Worm (Caenorhabditis elegans): ENCODE results near the gene Y67D2.2.

Y67D2.2 gene

DNA sequence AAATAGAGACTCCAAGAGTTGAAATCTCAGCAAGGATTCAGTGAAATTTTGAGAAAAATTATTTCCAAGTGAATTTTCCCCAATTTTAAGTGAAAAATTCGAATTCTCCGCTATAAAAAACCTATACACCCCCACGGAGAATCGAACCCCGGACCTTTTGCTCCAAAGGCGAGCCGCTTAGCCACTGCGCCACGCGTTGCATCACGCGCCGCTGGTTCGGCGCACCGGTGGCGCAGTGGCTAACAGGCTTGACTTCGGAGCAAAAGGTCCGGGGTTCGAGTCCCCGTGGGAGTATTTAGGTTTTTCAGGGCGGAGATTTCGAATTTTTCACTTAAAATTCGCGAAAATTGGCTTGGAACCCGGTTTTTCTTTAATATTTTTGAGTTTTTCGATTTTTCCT, 17.1 kb downstream of the Y67D2.2 start:
- TF ChIP-seq ceh-82 (tag; optimal IDR thresholded peaks at IDR 0.05) = no peak
- no peak for TF ChIP-seq elt-3 (tag; optimal IDR thresholded peaks at IDR 0.05)
- TF ChIP-seq nhr-25 (tag; optimal IDR thresholded peaks at IDR 0.05) = no peak
- no peak for TF ChIP-seq nhr-6 (tag; optimal IDR thresholded peaks at IDR 0.05)
- no peak for TF ChIP-seq aly-2 (tag; optimal IDR thresholded peaks at IDR 0.05)
- no peak for TF ChIP-seq sma-9 (GFP tag; optimal IDR thresholded peaks at IDR 0.05)
- TF ChIP-seq sma-9 (tag; optimal IDR thresholded peaks at IDR 0.05) = no peak
- no peak for TF ChIP-seq nhr-11 (tag; optimal IDR thresholded peaks at IDR 0.05)
- no peak for TF ChIP-seq C34F6.9 (tag; optimal IDR thresholded peaks at IDR 0.05)
- no peak for TF ChIP-seq peb-1 (tag; optimal IDR thresholded peaks at IDR 0.05)
- no peak for TF ChIP-seq ztf-4 (tag; optimal IDR thresholded peaks at IDR 0.05)
- TF ChIP-seq lin-13 (GFP tag; optimal IDR thresholded peaks at IDR 0.05) = no peak
- no peak for TF ChIP-seq skn-1 (tag; optimal IDR thresholded peaks at IDR 0.05)
- no peak for TF ChIP-seq ceh-16 (tag; optimal IDR thresholded peaks at IDR 0.05)
- no peak for TF ChIP-seq Y55F3AM.14 (GFP tag; optimal IDR thresholded peaks at IDR 0.05)

DNA sequence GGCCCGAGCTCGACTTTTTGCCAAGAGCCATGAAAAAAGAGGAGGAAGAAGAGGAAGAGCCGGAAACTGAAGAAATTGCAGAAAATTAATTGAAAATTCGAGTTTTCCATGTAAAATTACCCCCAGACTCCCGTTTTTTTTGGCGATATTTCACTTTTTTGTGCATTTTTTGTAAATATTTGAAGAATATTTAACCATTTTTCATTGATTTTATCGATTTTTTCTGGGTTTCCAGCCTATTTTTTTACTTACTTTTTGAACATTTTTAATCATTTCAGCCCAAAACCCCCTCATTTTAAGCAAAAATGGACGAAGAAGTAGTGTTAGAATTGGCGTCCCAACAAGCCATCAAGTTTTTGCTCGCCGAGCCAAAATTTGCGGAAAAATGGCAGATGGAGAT, 17.9 kb downstream of the Y67D2.2 start, which contains the start of gene Y22D7AL.7:
Gene Y22D7AL.7 (plus strand): TSS at position 301 of the 400 bp plus-strand sequence.
- no peak for TF ChIP-seq elt-1 (tag; optimal IDR thresholded peaks at IDR 0.05)

DNA sequence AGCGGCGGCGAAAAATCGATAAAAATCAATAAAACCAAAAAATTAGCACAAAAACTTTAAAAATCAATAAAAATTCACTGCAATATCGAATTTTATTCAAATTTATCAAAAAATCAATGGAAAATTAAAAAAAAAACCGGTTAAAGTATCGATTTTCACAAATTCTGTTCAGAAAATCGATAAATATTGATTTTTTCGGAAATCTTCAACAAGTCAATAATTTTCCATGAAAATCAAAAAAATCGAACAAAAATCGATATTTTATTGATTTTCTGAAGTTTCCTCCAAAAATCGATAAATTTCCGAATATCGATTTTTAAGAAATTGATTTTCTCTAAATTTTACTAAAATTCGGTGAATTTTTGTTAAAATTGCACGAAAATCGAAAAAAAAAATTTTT, 20.0 kb downstream of the Y67D2.2 start:
- TF ChIP-seq F13H6.1 (tag; optimal IDR thresholded peaks at IDR 0.05) (no peak), aly-2 (tag; optimal IDR thresholded peaks at IDR 0.05) (no peak), ZK546.5 (tag; optimal IDR thresholded peaks at IDR 0.05) (no peak), nhr-25 (tag; optimal IDR thresholded peaks at IDR 0.05) (no peak), skn-1 (tag; optimal IDR thresholded peaks at IDR 0.05) (no peak), C34F6.9 (tag; optimal IDR thresholded peaks at IDR 0.05) (no peak), mab-5 (tag; optimal IDR thresholded peaks at IDR 0.05) (no peak), mdl-1 (tag; optimal IDR thresholded peaks at IDR 0.05) (no peak), ceh-82 (tag; optimal IDR thresholded peaks at IDR 0.05) (no peak), Y55F3AM.14 (GFP tag; optimal IDR thresholded peaks at IDR 0.05) (no peak), peb-1 (tag; optimal IDR thresholded peaks at IDR 0.05) (no peak), nhr-237 (tag; optimal IDR thresholded peaks at IDR 0.05) (no peak), sma-9 (GFP tag; optimal IDR thresholded peaks at IDR 0.05) (no peak), sma-9 (tag; optimal IDR thresholded peaks at IDR 0.05) (no peak), elt-3 (tag; optimal IDR thresholded peaks at IDR 0.05) (no peak), unc-62 (GFP tag; optimal IDR thresholded peaks at IDR 0.05) (no peak), ztf-4 (tag; optimal IDR thresholded peaks at IDR 0.05) (no peak), ztf-11 (tag; optimal IDR thresholded peaks at IDR 0.05) (no peak), sem-4 (tag; optimal IDR thresholded peaks at IDR 0.05) (no peak), fos-1 (tag; optimal IDR thresholded peaks at IDR 0.05) (no peak)

DNA sequence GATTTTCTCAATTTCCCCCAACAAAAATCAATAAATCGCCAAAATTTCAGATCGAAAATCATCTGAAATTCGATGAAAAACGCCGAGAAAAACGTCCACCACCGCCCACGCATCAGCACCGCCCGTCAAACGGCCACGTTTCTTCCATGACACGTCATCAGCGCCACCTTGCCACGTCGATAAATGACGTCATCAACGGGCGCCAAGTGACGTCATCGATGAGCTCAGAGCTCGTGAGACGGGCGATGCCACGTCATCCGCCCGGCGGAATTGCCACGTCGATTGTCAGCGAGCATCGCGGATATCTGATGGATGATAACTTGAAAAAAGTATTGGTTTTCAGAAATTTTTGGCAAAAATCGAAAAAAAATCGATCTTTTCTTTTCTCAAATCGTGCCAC, 20.4 kb downstream of the Y67D2.2 start:
- TF ChIP-seq zag-1 (tag; optimal IDR thresholded peaks at IDR 0.05) = no peak
- TF ChIP-seq ceh-82 (tag; optimal IDR thresholded peaks at IDR 0.05) = no peak
- TF ChIP-seq C34F6.9 (tag; optimal IDR thresholded peaks at IDR 0.05) = no peak
- TF ChIP-seq nhr-237 (tag; optimal IDR thresholded peaks at IDR 0.05) = no peak
- TF ChIP-seq R02D3.7 (tag; optimal IDR thresholded peaks at IDR 0.05) = no peak
- TF ChIP-seq nhr-11 (tag; optimal IDR thresholded peaks at IDR 0.05) = no peak
- TF ChIP-seq ama-1 (optimal IDR thresholded peaks at IDR 0.05) = no peak
- TF ChIP-seq nhr-129 (tag; optimal IDR thresholded peaks at IDR 0.05) = no peak
- TF ChIP-seq nhr-25 (tag; optimal IDR thresholded peaks at IDR 0.05) = no peak
- no peak for TF ChIP-seq lin-11 (tag; optimal IDR thresholded peaks at IDR 0.05)
- no peak for TF ChIP-seq mab-5 (tag; optimal IDR thresholded peaks at IDR 0.05)
- no peak for TF ChIP-seq ceh-16 (tag; optimal IDR thresholded peaks at IDR 0.05)
- TF ChIP-seq lsy-2 (tag; optimal IDR thresholded peaks at IDR 0.05) = no peak
- no peak for TF ChIP-seq lin-13 (GFP tag; optimal IDR thresholded peaks at IDR 0.05)

DNA sequence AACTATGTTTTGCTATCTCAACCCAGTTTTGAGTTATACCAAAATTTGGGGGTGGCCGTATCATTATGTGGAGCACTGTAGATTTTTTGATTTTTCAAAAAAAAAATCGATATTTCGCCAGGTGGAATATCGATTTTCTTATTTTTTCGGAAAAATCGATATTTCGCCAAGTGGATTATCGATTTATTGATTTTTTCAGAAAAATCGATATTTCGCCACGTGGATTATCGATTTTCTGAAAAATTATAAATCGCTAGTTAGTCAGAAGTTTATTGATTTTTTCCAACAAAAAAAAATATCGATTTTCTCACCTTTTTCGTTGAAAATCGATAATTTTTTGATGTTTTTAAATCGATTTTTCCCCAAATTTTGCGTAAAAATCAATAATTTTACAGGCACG, 21.5 kb downstream of the Y67D2.2 start:
- TF ChIP-seq alr-1 (tag; optimal IDR thresholded peaks at IDR 0.05) (no peak), peb-1 (tag; optimal IDR thresholded peaks at IDR 0.05) (no peak)

DNA sequence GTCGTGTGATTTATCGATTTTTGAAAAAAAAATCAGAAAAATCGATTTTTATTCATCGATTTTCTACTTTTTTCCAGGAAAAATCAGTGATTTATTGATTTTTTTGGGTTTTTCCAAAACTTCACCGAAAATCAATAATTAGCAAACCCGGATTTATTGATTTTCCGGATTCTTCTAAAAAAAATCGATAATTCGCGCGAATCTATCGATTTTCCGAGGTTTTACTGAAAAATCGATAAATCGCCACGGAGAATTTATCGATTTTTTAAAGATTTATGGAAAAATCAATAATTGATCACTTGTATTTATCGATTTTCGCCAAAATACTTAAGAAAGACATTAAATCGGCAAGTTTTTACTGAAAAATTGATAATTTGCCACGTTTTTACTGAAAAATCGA, 24.9 kb downstream of the Y67D2.2 start:
- TF ChIP-seq skn-1 (tag; optimal IDR thresholded peaks at IDR 0.05) = no peak
- no peak for TF ChIP-seq nhr-10 (tag; optimal IDR thresholded peaks at IDR 0.05)
- no peak for TF ChIP-seq mdl-1 (tag; optimal IDR thresholded peaks at IDR 0.05)
- no peak for TF ChIP-seq sma-9 (GFP tag; optimal IDR thresholded peaks at IDR 0.05)
- TF ChIP-seq sma-9 (tag; optimal IDR thresholded peaks at IDR 0.05) = no peak
- TF ChIP-seq elt-3 (tag; optimal IDR thresholded peaks at IDR 0.05) = no peak
- no peak for TF ChIP-seq Y55F3AM.14 (GFP tag; optimal IDR thresholded peaks at IDR 0.05)
